Worm (Caenorhabditis elegans): ENCODE measurements around the gene nspe-8.

The nspe-8 gene

DNA sequence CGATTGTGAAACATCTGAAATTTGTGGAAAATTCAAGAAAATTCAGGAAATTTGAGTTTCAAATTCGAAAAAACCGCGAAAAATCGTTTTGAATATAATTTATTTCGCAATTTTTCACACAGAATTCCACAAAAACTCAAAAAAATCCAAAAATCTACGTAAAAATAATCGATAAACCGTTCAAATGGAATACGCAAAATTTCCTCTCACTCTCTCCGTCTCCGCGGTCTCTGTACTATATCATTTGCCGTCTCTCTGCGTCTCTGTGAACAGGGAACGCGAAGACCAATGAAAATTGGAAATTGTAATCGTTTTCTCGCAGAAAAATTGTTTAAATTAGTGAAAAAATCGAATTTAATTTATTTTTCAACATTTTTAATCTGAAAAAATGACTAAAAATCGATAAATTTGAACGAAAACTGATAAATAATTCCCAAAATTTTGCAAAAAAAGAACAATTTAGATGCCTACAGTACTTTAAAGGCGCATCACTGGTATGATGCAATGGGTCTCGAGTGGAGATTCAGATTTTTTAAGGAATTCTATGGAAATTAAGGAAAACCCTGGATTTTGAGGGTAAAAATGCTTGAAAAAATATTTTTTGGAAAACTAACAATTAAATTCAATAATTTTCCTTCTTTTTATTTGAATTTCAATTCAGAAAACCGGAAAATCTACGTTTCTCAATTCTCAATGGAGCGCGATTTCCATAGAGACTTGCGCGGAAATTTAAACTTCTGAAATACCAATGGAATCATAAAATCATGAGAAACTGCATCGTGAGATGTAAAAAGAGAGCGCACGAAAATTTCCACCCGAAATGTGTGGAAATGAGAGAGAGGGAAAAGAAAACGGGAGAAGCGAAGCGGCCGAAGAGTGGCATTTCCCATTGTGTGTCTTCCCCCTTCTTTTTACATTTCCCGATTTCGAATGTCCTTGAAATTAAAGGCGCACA, 17.8 kb downstream of the nspe-8 start, which contains the start of the genes ceh-100 and lips-15:
ceh-100 (minus strand) TSS at position 14 of the 955 bp plus-strand sequence.
lips-15 (plus strand) TSS at position 720 of the 955 bp plus-strand sequence.
- TF ChIP-seq tra-4 (tag; optimal IDR thresholded peaks at IDR 0.05) (no peak), sea-1 (GFP tag; conservative IDR thresholded peaks at IDR 0.05) (no peak), hmbx-1 (tag; optimal IDR thresholded peaks at IDR 0.05) (no peak), ceh-36 (tag; optimal IDR thresholded peaks at IDR 0.05) (no peak), aly-1 (tag; optimal IDR thresholded peaks at IDR 0.05) (no peak), ets-7 (tag; optimal IDR thresholded peaks at IDR 0.05) (no peak), tbx-37 (GFP tag; conservative IDR thresholded peaks at IDR 0.05) (no peak), F13C5.2 (tag; optimal IDR thresholded peaks at IDR 0.05) (no peak), ceh-13 (GFP tag; optimal IDR thresholded peaks at IDR 0.05) (no peak), scrt-1 (GFP tag; IDR thresholded peaks at IDR 0.05) (no peak), flt-1 (GFP tag; IDR thresholded peaks at IDR 0.05) (no peak), hnd-1 (tag; optimal IDR thresholded peaks at IDR 0.05) (no peak)

DNA sequence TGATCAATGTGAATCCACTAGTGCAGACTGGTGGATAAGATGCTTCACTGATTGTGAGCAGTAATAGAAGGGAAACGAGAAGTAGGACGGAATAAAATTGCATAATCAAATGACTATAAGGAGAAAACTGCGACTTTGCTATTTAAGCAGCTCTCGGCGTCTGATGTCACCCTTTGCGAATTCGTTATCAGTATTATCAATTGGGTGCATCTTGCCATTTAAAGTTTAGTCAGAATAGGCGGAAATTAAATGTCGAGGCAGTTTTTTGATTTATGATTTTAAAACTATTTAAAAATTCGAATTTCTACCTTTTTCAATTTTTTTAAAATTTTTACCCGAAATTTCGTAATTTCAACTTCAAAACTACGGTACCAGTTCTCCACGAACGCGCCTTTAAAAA, 40.8 kb downstream of the nspe-8 start, which contains the start of gene clec-4:
clec-4 (minus strand) TSS at position 162 of the 400 bp plus-strand sequence.
- no peak for TF ChIP-seq pes-1 (GFP tag; IDR thresholded peaks at IDR 0.05)
- TF ChIP-seq F13C5.2 (tag; optimal IDR thresholded peaks at IDR 0.05): no peak
- no peak for TF ChIP-seq B0310.2 (tag; optimal IDR thresholded peaks at IDR 0.05)

DNA sequence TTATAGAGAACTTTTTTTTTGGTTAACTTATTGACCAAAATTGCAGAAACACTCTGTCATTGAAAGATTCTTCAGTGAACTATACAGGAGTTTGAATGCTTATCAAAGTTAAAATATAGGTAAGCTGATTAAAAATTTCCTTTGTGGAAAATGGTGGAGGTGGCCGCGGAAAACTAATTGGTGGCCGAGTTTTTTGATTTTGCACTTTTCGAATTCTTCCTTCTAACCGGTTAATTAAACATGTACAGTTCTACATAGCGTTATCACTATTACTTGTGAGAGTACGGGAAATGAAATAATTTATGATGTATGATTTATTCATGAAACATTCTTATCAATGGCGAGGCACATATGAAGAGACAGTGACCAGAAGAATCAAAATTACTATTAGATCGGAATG, 44.0 kb downstream of the nspe-8 start, which contains the start of gene clec-8:
clec-8 (minus strand) TSS at position 308 of the 400 bp plus-strand sequence.
- TF ChIP-seq scrt-1 (GFP tag; IDR thresholded peaks at IDR 0.05) (no peak), F13C5.2 (tag; optimal IDR thresholded peaks at IDR 0.05) (no peak), hmg-4 (GFP tag; optimal IDR thresholded peaks at IDR 0.05) (no peak), aly-1 (tag; optimal IDR thresholded peaks at IDR 0.05) (no peak), flt-1 (GFP tag; IDR thresholded peaks at IDR 0.05) (no peak), tbx-37 (GFP tag; conservative IDR thresholded peaks at IDR 0.05) (no peak), ets-7 (tag; optimal IDR thresholded peaks at IDR 0.05) (no peak), tbx-11 (GFP tag; IDR thresholded peaks at IDR 0.05) (no peak), ceh-36 (tag; optimal IDR thresholded peaks at IDR 0.05) (no peak), sea-1 (GFP tag; conservative IDR thresholded peaks at IDR 0.05) (no peak), hnd-1 (tag; optimal IDR thresholded peaks at IDR 0.05) (no peak), ama-1 (optimal IDR thresholded peaks at IDR 0.05) (no peak), pes-1 (GFP tag; IDR thresholded peaks at IDR 0.05) (no peak), B0310.2 (tag; optimal IDR thresholded peaks at IDR 0.05) (no peak), tra-4 (tag; optimal IDR thresholded peaks at IDR 0.05) (no peak), hmbx-1 (tag; optimal IDR thresholded peaks at IDR 0.05) (no peak)

DNA sequence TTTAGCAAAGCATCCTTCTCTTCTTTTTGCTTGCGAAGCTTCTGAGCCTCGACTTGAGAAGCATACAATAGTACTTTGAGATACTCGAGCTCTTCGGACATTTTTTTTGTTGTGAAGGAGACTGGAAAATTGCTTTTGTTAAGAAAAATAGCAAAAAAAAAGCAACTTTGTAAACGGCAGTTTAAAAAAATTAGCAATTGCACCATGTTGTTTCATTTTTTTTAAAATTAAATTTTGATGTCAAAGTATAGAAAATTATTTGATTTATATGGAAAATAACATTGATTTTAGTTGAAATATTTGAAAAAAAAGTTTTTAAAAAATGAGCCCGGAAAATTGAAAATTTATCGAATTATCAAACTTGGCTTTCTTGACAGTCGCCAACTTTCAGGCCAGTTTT, 47.1 kb downstream of the nspe-8 start, which contains the start of gene Y38E10A.3:
Y38E10A.3 (minus strand) TSS at position 101 of the 400 bp plus-strand sequence.
- TF ChIP-seq ets-7 (tag; optimal IDR thresholded peaks at IDR 0.05): no peak
- no peak for TF ChIP-seq tbx-37 (GFP tag; conservative IDR thresholded peaks at IDR 0.05)
- no peak for TF ChIP-seq hmg-4 (GFP tag; optimal IDR thresholded peaks at IDR 0.05)
- no peak for TF ChIP-seq pes-1 (GFP tag; IDR thresholded peaks at IDR 0.05)
- no peak for TF ChIP-seq F13C5.2 (tag; optimal IDR thresholded peaks at IDR 0.05)
- no peak for TF ChIP-seq sea-1 (GFP tag; conservative IDR thresholded peaks at IDR 0.05)
- TF ChIP-seq flt-1 (GFP tag; IDR thresholded peaks at IDR 0.05): no peak
- TF ChIP-seq B0310.2 (tag; optimal IDR thresholded peaks at IDR 0.05): no peak
- TF ChIP-seq hnd-1 (tag; optimal IDR thresholded peaks at IDR 0.05): no peak
- no peak for TF ChIP-seq hmbx-1 (tag; optimal IDR thresholded peaks at IDR 0.05)
- no peak for TF ChIP-seq tbx-11 (GFP tag; IDR thresholded peaks at IDR 0.05)
- no peak for TF ChIP-seq ceh-13 (GFP tag; optimal IDR thresholded peaks at IDR 0.05)
- no peak for TF ChIP-seq tra-4 (tag; optimal IDR thresholded peaks at IDR 0.05)
- no peak for TF ChIP-seq aly-1 (tag; optimal IDR thresholded peaks at IDR 0.05)
- TF ChIP-seq ceh-36 (tag; optimal IDR thresholded peaks at IDR 0.05): no peak
- TF ChIP-seq scrt-1 (GFP tag; IDR thresholded peaks at IDR 0.05): no peak
- TF ChIP-seq ama-1 (optimal IDR thresholded peaks at IDR 0.05): no peak

DNA sequence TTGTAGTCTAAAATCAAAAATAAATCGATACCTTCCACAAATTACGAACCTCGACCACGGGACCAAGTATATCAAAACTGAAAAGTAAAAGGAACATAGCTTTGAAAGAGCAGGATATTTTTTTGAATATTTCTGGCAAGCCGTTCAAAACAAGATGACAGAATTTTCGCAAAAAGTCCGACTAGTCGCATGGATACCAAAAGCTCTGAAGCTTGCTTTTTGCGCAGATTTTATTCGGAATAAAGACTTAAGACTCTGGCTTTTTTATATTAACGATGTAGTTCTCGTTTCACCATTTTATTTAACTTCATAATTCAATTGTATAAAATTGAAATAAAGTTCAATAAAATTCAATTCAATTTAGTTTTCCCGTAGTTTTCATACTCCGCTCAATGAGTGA, 48.2 kb downstream of the nspe-8 start, which contains the start of gene Y38E10A.2:
Y38E10A.2 (minus strand) TSS at position 101 of the 400 bp plus-strand sequence.
- TF ChIP-seq hmg-4 (GFP tag; optimal IDR thresholded peaks at IDR 0.05) (no peak), hmbx-1 (tag; optimal IDR thresholded peaks at IDR 0.05) (no peak), sea-1 (GFP tag; conservative IDR thresholded peaks at IDR 0.05) (no peak)

DNA sequence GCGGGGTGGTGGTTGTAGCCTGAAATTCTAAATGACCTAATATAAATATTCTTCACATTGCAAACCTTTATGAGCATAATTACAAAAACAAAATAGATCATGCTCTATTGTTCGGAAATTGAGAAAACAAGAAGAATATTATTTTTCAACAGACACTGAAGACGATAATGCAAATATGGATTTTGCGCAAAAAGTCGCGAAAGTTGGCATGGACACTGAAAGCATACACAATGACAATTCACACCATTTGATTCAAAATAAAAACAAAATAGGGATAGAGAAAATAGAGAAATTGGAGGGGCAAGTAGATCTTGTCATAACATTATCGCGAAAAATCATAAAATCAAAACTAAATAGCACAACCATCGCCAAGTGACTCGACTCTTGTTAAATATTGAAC, 49.0 kb downstream of the nspe-8 start, which contains the start of gene Y38E10A.35:
Y38E10A.35 (minus strand) TSS at position 101 of the 400 bp plus-strand sequence.
- TF ChIP-seq hmbx-1 (tag; optimal IDR thresholded peaks at IDR 0.05) (no peak), hnd-1 (tag; optimal IDR thresholded peaks at IDR 0.05) (no peak), F13C5.2 (tag; optimal IDR thresholded peaks at IDR 0.05) (no peak), ceh-13 (GFP tag; optimal IDR thresholded peaks at IDR 0.05) (no peak), pes-1 (GFP tag; IDR thresholded peaks at IDR 0.05) (no peak), aly-1 (tag; optimal IDR thresholded peaks at IDR 0.05) (no peak), tra-4 (tag; optimal IDR thresholded peaks at IDR 0.05) (no peak), flt-1 (GFP tag; IDR thresholded peaks at IDR 0.05) (no peak), sea-1 (GFP tag; conservative IDR thresholded peaks at IDR 0.05) (no peak), tbx-11 (GFP tag; IDR thresholded peaks at IDR 0.05) (no peak), tbx-37 (GFP tag; conservative IDR thresholded peaks at IDR 0.05) (no peak), B0310.2 (tag; optimal IDR thresholded peaks at IDR 0.05) (no peak), ama-1 (optimal IDR thresholded peaks at IDR 0.05) (no peak), hmg-4 (GFP tag; optimal IDR thresholded peaks at IDR 0.05) (no peak), scrt-1 (GFP tag; IDR thresholded peaks at IDR 0.05) (no peak), ceh-36 (tag; optimal IDR thresholded peaks at IDR 0.05) (no peak)

Data from whole organism, early embryonic.